Fruit fly (Drosophila melanogaster) whole organism, wandering third instar larva: ENCODE measurements around the gene CG10962.

ENCODE experiments used
- Abd-B ChIP-seq: fragments of >200 bp; optimal IDR thresholded peaks from 2 replicates; lab custom pipeline; 2017; ENCODE audit warnings: missing biosample characterization, missing genetic modification characterization
- CG32264 ChIP-seq: fragments of 200-800 bp; sonication (Bioruptor generic); optimal IDR thresholded peaks from 2 replicates; lab custom pipeline; 2016; ENCODE audit warnings: missing biosample characterization, missing genetic modification characterization
- CG9705 ChIP-seq: fragments of 200-800 bp; sonication (Bioruptor generic); optimal IDR thresholded peaks from 2 replicates; lab custom pipeline; 2018; ENCODE audit warnings: missing biosample characterization, mild to moderate bottlenecking, missing genetic modification characterization
- CrebA ChIP-seq: fragments of 200-800 bp; sonication (Bioruptor generic); optimal IDR thresholded peaks from 2 replicates; lab custom pipeline; 2016; ENCODE audit warnings: missing biosample characterization, mild to moderate bottlenecking, missing genetic modification characterization, borderline replicate concordance
- Dfd ChIP-seq: fragments of >200 bp; optimal IDR thresholded peaks from 2 replicates; lab custom pipeline; 2017; ENCODE audit warnings: missing biosample characterization, missing genetic modification characterization
- Dif ChIP-seq: fragments of 200-275, 200-300 bp; sonication (Bioruptor generic); optimal IDR thresholded peaks from 2 replicates; lab custom pipeline; 2018; ENCODE audit warnings: missing biosample characterization, missing genetic modification characterization; ENCODE audit not compliant: partially characterized antibody
- GATAd ChIP-seq: sonication (Bioruptor generic); optimal IDR thresholded peaks from 2 replicates; lab custom pipeline; 2016; ENCODE audit warnings: missing biosample characterization, missing genetic modification characterization
- HLH106 ChIP-seq: fragments of 200-800 bp; optimal IDR thresholded peaks from 3 replicates; lab custom pipeline; 2019; ENCODE audit warnings: missing biosample characterization, mild to moderate bottlenecking, missing genetic modification characterization, moderate library complexity
- Hnf4 ChIP-seq: fragments of 200-800 bp; sonication (Bioruptor generic); optimal IDR thresholded peaks from 2 replicates; lab custom pipeline; 2016; ENCODE audit warnings: missing biosample characterization, mild to moderate bottlenecking, missing genetic modification characterization
- Hr78 ChIP-seq: fragments of >200 bp; optimal IDR thresholded peaks from 2 replicates; lab custom pipeline; 2017; ENCODE audit warnings: missing biosample characterization, missing genetic modification characterization
- Hr83 ChIP-seq: fragments of 200-300 bp; sonication (Bioruptor generic); optimal IDR thresholded peaks from 2 replicates; lab custom pipeline; 2016; ENCODE audit warnings: missing biosample characterization, mild to moderate bottlenecking, missing genetic modification characterization, moderate library complexity; ENCODE audit not compliant: poor library complexity, severe bottlenecking
- Jra ChIP-seq: sonication (Bioruptor generic); optimal IDR thresholded peaks from 2 replicates; lab custom pipeline; 2016; ENCODE audit warnings: missing biosample characterization, missing genetic modification characterization
- Mio ChIP-seq: sonication (Bioruptor generic); optimal IDR thresholded peaks from 2 replicates; lab custom pipeline; 2016; ENCODE audit warnings: missing biosample characterization, missing genetic modification characterization
- Myc ChIP-seq: fragments of >200 bp; optimal IDR thresholded peaks from 2 replicates; lab custom pipeline; 2017
- N ChIP-seq: fragments of >200 bp; optimal IDR thresholded peaks from 2 replicates; lab custom pipeline; 2018; ENCODE audit warnings: missing biosample characterization, missing external identifiers, missing genetic modification characterization
- OdsH ChIP-seq: fragments of 200-800 bp; sonication (Bioruptor generic); optimal IDR thresholded peaks from 2 replicates; lab custom pipeline; 2016; ENCODE audit warnings: missing biosample characterization, mild to moderate bottlenecking, missing genetic modification characterization
- Rel ChIP-seq, 2 experiments: fragments of 200-800 bp; sonication (Bioruptor generic) in 1 of 2; optimal IDR thresholded peaks; 2 replicates in 1 of 2; 3 replicates in 1 of 2; lab custom pipeline; 2016 to 2019; ENCODE audit warnings: mild to moderate bottlenecking in 2 of 2, missing biosample characterization in 2 of 2, missing genetic modification characterization in 2 of 2, moderate library complexity in 1 of 2
- Sp1 ChIP-seq: fragments of 200-800 bp; sonication (Bioruptor generic); optimal IDR thresholded peaks from 3 replicates; lab custom pipeline; 2019; ENCODE audit warnings: missing biosample characterization, mild to moderate bottlenecking, missing genetic modification characterization, moderate library complexity
- Vsx2 ChIP-seq: fragments of 200-300, 225-300 bp; sonication (Bioruptor generic); optimal IDR thresholded peaks from 2 replicates; lab custom pipeline; 2018; ENCODE audit warnings: missing biosample characterization, missing genetic modification characterization; ENCODE audit not compliant: partially characterized antibody
- br ChIP-seq: fragments of 200-800 bp; sonication (Bioruptor generic); optimal IDR thresholded peaks from 2 replicates; lab custom pipeline; 2016; ENCODE audit warnings: missing biosample characterization, missing genetic modification characterization
- brk ChIP-seq: fragments of 200-800 bp; sonication (Bioruptor generic); optimal IDR thresholded peaks from 2 replicates; lab custom pipeline; 2016; ENCODE audit warnings: missing biosample characterization, mild to moderate bottlenecking, missing genetic modification characterization
- dl ChIP-seq, 2 experiments: fragments of 175-275, 200-275 bp in 1 of 2; fragments of 200-275 bp in 1 of 2; sonication (Bioruptor generic); optimal IDR thresholded peaks; lab custom pipeline; 2018; ENCODE audit warnings: mild to moderate bottlenecking in 2 of 2, missing biosample characterization in 2 of 2, missing genetic modification characterization in 2 of 2, moderate library complexity in 2 of 2; ENCODE audit not compliant: partially characterized antibody in 2 of 2, insufficient read depth in 1 of 2
- dmrt93B ChIP-seq: fragments of 200-800 bp; sonication (Bioruptor generic); optimal IDR thresholded peaks from 2 replicates; lab custom pipeline; 2018; ENCODE audit warnings: missing biosample characterization, mild to moderate bottlenecking, missing genetic modification characterization
- dsf ChIP-seq: sonication (Bioruptor generic); optimal IDR thresholded peaks from 2 replicates; lab custom pipeline; 2016; ENCODE audit warnings: missing biosample characterization, missing genetic modification characterization, borderline replicate concordance
- ey ChIP-seq: fragments of 200-800 bp; sonication (Bioruptor generic); optimal IDR thresholded peaks from 2 replicates; lab custom pipeline; 2016; ENCODE audit warnings: missing biosample characterization, missing genetic modification characterization
- foxo ChIP-seq, 2 experiments: fragments of 200-800 bp; sonication (Bioruptor generic); optimal IDR thresholded peaks; 2 replicates in 1 of 2; 3 replicates in 1 of 2; lab custom pipeline; 2016 to 2017; ENCODE audit warnings: missing biosample characterization in 2 of 2, missing genetic modification characterization in 2 of 2
- fru ChIP-seq: fragments of 200-800 bp; sonication (Bioruptor generic); optimal IDR thresholded peaks from 3 replicates; lab custom pipeline; 2016; ENCODE audit warnings: missing biosample characterization, mild to moderate bottlenecking, missing genetic modification characterization
- h ChIP-seq: fragments of 200-800 bp; sonication (Bioruptor generic); optimal IDR thresholded peaks from 3 replicates; lab custom pipeline; 2016; ENCODE audit warnings: missing biosample characterization, mild to moderate bottlenecking, missing genetic modification characterization
- jim ChIP-seq: fragments of 175-275, 200-325 bp; sonication (Bioruptor generic); optimal IDR thresholded peaks from 2 replicates; lab custom pipeline; 2016; ENCODE audit warnings: missing biosample characterization, mild to moderate bottlenecking, missing genetic modification characterization
- lola ChIP-seq: fragments of >200 bp; optimal IDR thresholded peaks from 2 replicates; lab custom pipeline; 2017; ENCODE audit warnings: missing biosample characterization, missing genetic modification characterization
- pan ChIP-seq: fragments of >200 bp; optimal IDR thresholded peaks from 2 replicates; lab custom pipeline; 2017
- psq ChIP-seq: fragments of 200-800 bp; sonication (Bioruptor generic); optimal IDR thresholded peaks from 3 replicates; lab custom pipeline; 2017; ENCODE audit warnings: missing biosample characterization, mild to moderate bottlenecking, missing genetic modification characterization, moderate library complexity
- rgr ChIP-seq: fragments of 200-800 bp; sonication (Bioruptor generic); optimal IDR thresholded peaks from 3 replicates; lab custom pipeline; 2016; ENCODE audit warnings: missing biosample characterization, mild to moderate bottlenecking, missing genetic modification characterization
- sage ChIP-seq: fragments of 200-800 bp; sonication (Bioruptor generic); optimal IDR thresholded peaks from 2 replicates; lab custom pipeline; 2016; ENCODE audit warnings: missing biosample characterization, mild to moderate bottlenecking, missing genetic modification characterization
- sv ChIP-seq: fragments of 200-800 bp; sonication (Bioruptor generic); optimal IDR thresholded peaks from 3 replicates; lab custom pipeline; 2016; ENCODE audit warnings: missing biosample characterization, missing genetic modification characterization
- tai ChIP-seq: sonication (Bioruptor generic); optimal IDR thresholded peaks from 2 replicates; lab custom pipeline; 2016; ENCODE audit warnings: missing biosample characterization, missing genetic modification characterization
- usp ChIP-seq: fragments of >200 bp; optimal IDR thresholded peaks from 2 replicates; lab custom pipeline; 2017; ENCODE audit warnings: missing biosample characterization, missing genetic modification characterization
- woc ChIP-seq: sonication (Bioruptor generic); optimal IDR thresholded peaks from 2 replicates; lab custom pipeline; 2016; ENCODE audit warnings: missing biosample characterization, mild to moderate bottlenecking, missing genetic modification characterization

CG10962 gene

dm6 chrX:8974203-8974602, at the start of gene CG10962:
Gene CG10962, minus strand, starts transcription at chrX:8974255.
- TF ChIP-seq fru (GFP tag; lab: Kevin White, UChicago) = peak; percentile 95
- TF ChIP-seq N (GFP tag; lab: Kevin White, UChicago) = no peak
- TF ChIP-seq GATAd (GFP tag; lab: Kevin White, UChicago) = peak; percentile 49
- peak; percentile 44 for TF ChIP-seq sv (GFP tag; lab: Kevin White, UChicago)
- peak; percentile 89 for TF ChIP-seq Hnf4
- TF ChIP-seq HLH106 = peak; percentile 90
- peak; percentile 93 for TF ChIP-seq ey (GFP tag; lab: Kevin White, UChicago)
- TF ChIP-seq Mio = peak; percentile 28
- no peak for TF ChIP-seq Dfd (GFP tag; lab: Kevin White, UChicago)
- peak; percentile 79 for TF ChIP-seq CG9705 (GFP tag; lab: Kevin White, UChicago)
- TF ChIP-seq rgr (GFP tag; lab: Kevin White, UChicago) = peak; percentile 91
- TF ChIP-seq dl (GFP tag; optimal IDR thresholded peaks at IDR 0.05; lab: Kevin White, UChicago; ENCODE audit: insufficient read depth in 1 of 2, partially characterized antibody in 2 of 2) = no peak
- peak; percentile 95 for TF ChIP-seq Sp1 (GFP tag; lab: Kevin White, UChicago)
- TF ChIP-seq usp (GFP tag; lab: Kevin White, UChicago) = no peak
- no peak for TF ChIP-seq Vsx2 (GFP tag; lab: Kevin White, UChicago)
- TF ChIP-seq tai (GFP tag; lab: Kevin White, UChicago) = peak; percentile 94
- TF ChIP-seq foxo (GFP tag; optimal IDR thresholded peaks at IDR 0.05; lab: Kevin White, UChicago) = peak; percentile 54 to 96
- TF ChIP-seq sage (GFP tag; lab: Kevin White, UChicago) = peak; percentile 60
- peak; percentile 78 for TF ChIP-seq brk (GFP tag; lab: Kevin White, UChicago)
- TF ChIP-seq lola (GFP tag; lab: Kevin White, UChicago) = no peak
- TF ChIP-seq CrebA (GFP tag; lab: Kevin White, UChicago) = peak; percentile 71
- TF ChIP-seq h (GFP tag; lab: Kevin White, UChicago) = peak; percentile 91
- TF ChIP-seq pan (lab: Kevin White, UChicago) = no peak
- no peak for TF ChIP-seq Myc (lab: Kevin White, UChicago)
- TF ChIP-seq br (GFP tag; lab: Kevin White, UChicago) = peak; percentile 88
- TF ChIP-seq Hr83 (GFP tag; lab: Kevin White, UChicago) = peak; percentile 76
- no peak for TF ChIP-seq Dif (GFP tag; lab: Kevin White, UChicago)
- TF ChIP-seq jim = no peak
- peak; percentile 72 for TF ChIP-seq dmrt93B (GFP tag; lab: Kevin White, UChicago)
- peak; percentile 84 for TF ChIP-seq CG32264 (GFP tag; lab: Kevin White, UChicago)
- peak; percentile 63 for TF ChIP-seq Rel (GFP tag; optimal IDR thresholded peaks at IDR 0.05; lab: Kevin White, UChicago)
- peak; percentile 67 for TF ChIP-seq Rel (tag; optimal IDR thresholded peaks at IDR 0.05; lab: Kevin White, UChicago)
- TF ChIP-seq Hr78 (GFP tag; lab: Kevin White, UChicago) = no peak
- peak; percentile 88 for TF ChIP-seq woc (GFP tag; lab: Kevin White, UChicago)
- peak; percentile 87 for TF ChIP-seq OdsH (GFP tag; lab: Kevin White, UChicago)
- TF ChIP-seq Abd-B (GFP tag; lab: Kevin White, UChicago) = no peak
- peak; percentile 82 for TF ChIP-seq Jra (GFP tag; lab: Kevin White, UChicago)
- peak; percentile 43 for TF ChIP-seq dsf (GFP tag; lab: Kevin White, UChicago)
- TF ChIP-seq psq (GFP tag; lab: Kevin White, UChicago) = peak; percentile 77

- TF ChIP-seq Vsx2 (GFP tag; lab: Kevin White, UChicago) (no peak), Jra (GFP tag; lab: Kevin White, UChicago) (no peak), Sp1 (GFP tag; lab: Kevin White, UChicago) (no peak), OdsH (GFP tag; lab: Kevin White, UChicago) (no peak), rgr (GFP tag; lab: Kevin White, UChicago) (no peak), Abd-B (GFP tag; lab: Kevin White, UChicago) (no peak), usp (GFP tag; lab: Kevin White, UChicago) (no peak), Rel (GFP tag; optimal IDR thresholded peaks at IDR 0.05; lab: Kevin White, UChicago) (no peak), Rel (tag; optimal IDR thresholded peaks at IDR 0.05; lab: Kevin White, UChicago) (no peak), jim (no peak)
Observed at dm6 chrX:9020092-9020491, 46.0 kb upstream of the CG10962 start.
